Worm (Caenorhabditis elegans): ENCODE measurements around the gene cal-8.

DNA sequence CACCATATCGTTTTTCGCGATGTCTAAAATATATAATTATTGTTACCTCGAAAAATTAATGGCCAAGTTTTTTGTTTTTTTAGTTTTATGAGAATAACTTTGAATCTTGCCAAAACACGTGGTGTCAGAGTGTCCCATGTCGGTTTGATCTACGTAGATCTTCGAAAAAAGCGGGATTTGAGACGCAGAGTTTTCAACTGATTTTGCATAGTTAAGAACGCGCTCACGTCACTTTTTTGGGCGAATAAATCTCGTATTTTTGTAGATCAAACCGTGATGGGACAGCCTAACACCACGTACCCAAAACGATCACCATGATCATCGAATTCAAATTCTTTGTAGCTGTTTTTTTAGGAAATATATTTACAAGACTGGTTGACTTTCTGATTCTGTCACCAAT, 15.7 kb upstream of the cal-8 start:
- no peak for TF ChIP-seq jun-1 (tag; optimal IDR thresholded peaks at IDR 0.05)
- TF ChIP-seq nhr-76 (tag; optimal IDR thresholded peaks at IDR 0.05): no peak
- no peak for TF ChIP-seq ceh-16 (tag; optimal IDR thresholded peaks at IDR 0.05)
- no peak for TF ChIP-seq ztf-11 (tag; optimal IDR thresholded peaks at IDR 0.05)
- no peak for TF ChIP-seq skn-1 (tag; optimal IDR thresholded peaks at IDR 0.05)
- TF ChIP-seq unc-62 (GFP tag; optimal IDR thresholded peaks at IDR 0.05): no peak
- TF ChIP-seq snpc-4 (tag; optimal IDR thresholded peaks at IDR 0.05): no peak
- TF ChIP-seq unc-39 (tag; optimal IDR thresholded peaks at IDR 0.05): no peak
- TF ChIP-seq nhr-237 (tag; optimal IDR thresholded peaks at IDR 0.05): no peak
- no peak for TF ChIP-seq nhr-23 (tag; optimal IDR thresholded peaks at IDR 0.05)
- no peak for TF ChIP-seq ceh-82 (tag; optimal IDR thresholded peaks at IDR 0.05)
- TF ChIP-seq nhr-28 (tag; optimal IDR thresholded peaks at IDR 0.05): no peak

Measured in whole organism, L3 larva.